Fruit fly (Drosophila melanogaster) whole organism, embryonic: ENCODE data around the gene maca.
A peak's percentile ranks its signal among the peaks of the same experiment; 100 is the strongest.

ENCODE experiments used
- BEAF-32 ChIP-seq: fragments of 200-800 bp; sonication (Bioruptor generic); optimal IDR thresholded peaks from 3 replicates; lab custom pipeline; 2017; ENCODE audit warnings: missing biosample characterization, missing genetic modification characterization, mild to moderate bottlenecking, moderate library complexity, missing genetic modification reagents
- BtbVII ChIP-seq: fragments of 200-800 bp; sonication (Bioruptor generic); optimal IDR thresholded peaks from 3 replicates; lab custom pipeline; 2017; ENCODE audit warnings: missing biosample characterization, mild to moderate bottlenecking, missing genetic modification characterization
- CG11723 ChIP-seq: fragments of 200-800 bp; sonication (Bioruptor generic); optimal IDR thresholded peaks from 2 replicates; lab custom pipeline; 2017; ENCODE audit warnings: missing biosample characterization, mild to moderate bottlenecking, missing genetic modification characterization
- CG12104 ChIP-seq: fragments of 200-800 bp; sonication (Bioruptor generic); optimal IDR thresholded peaks from 3 replicates; lab custom pipeline; 2016; ENCODE audit warnings: missing biosample characterization, missing genetic modification characterization
- CG1233 ChIP-seq: fragments of 200-800 bp; sonication (Bioruptor generic); optimal IDR thresholded peaks from 4 replicates; lab custom pipeline; 2018; ENCODE audit warnings: missing biosample characterization, mild to moderate bottlenecking, missing genetic modification characterization
- CG12744 ChIP-seq: fragments of 200-800 bp; sonication (Bioruptor generic); optimal IDR thresholded peaks from 2 replicates; lab custom pipeline; 2016; ENCODE audit warnings: missing biosample characterization, missing genetic modification characterization
- CG13123 ChIP-seq: fragments of 200-800 bp; sonication (Bioruptor generic); optimal IDR thresholded peaks from 2 replicates; lab custom pipeline; 2016; ENCODE audit warnings: missing biosample characterization, missing genetic modification characterization
- CG14014 ChIP-seq: fragments of 200-800 bp; sonication (Bioruptor generic); IDR thresholded peaks from 2 replicates; pipeline ENCODE4 v1.3.6; 2022; ENCODE audit warnings: missing biosample characterization, missing genetic modification characterization
- CG14441 ChIP-seq: fragments of 200-800 bp; sonication (Bioruptor generic); IDR thresholded peaks from 2 replicates; pipeline ENCODE4 v1.3.6; 2022; ENCODE audit warnings: missing biosample characterization, missing genetic modification characterization
- CG15601 ChIP-seq: fragments of 200-800 bp; sonication (Bioruptor generic); optimal IDR thresholded peaks from 3 replicates; lab custom pipeline; 2019; ENCODE audit warnings: missing biosample characterization, mild to moderate bottlenecking, missing genetic modification characterization, moderate library complexity
- CG16779 ChIP-seq: fragments of 200-800 bp; sonication (Bioruptor generic); IDR thresholded peaks from 2 replicates; pipeline ENCODE4 v1.3.6; 2022; ENCODE audit warnings: missing biosample characterization, missing genetic modification characterization
- CG18262 ChIP-seq: fragments of 200-800 bp; optimal IDR thresholded peaks from 3 replicates; lab custom pipeline; 2019; ENCODE audit warnings: missing biosample characterization, mild to moderate bottlenecking, missing genetic modification characterization, moderate library complexity
- CG2120 ChIP-seq: fragments of 200-800 bp; sonication (Bioruptor generic); optimal IDR thresholded peaks from 3 replicates; lab custom pipeline; 2016; ENCODE audit warnings: missing biosample characterization, missing genetic modification characterization
- CG2202 ChIP-seq: fragments of 200-800 bp; sonication (Bioruptor generic); optimal IDR thresholded peaks from 2 replicates; lab custom pipeline; 2018; ENCODE audit warnings: missing biosample characterization, mild to moderate bottlenecking, missing genetic modification characterization
- CG2712 ChIP-seq: fragments of 200-800 bp; optimal IDR thresholded peaks from 3 replicates; lab custom pipeline; 2019; ENCODE audit warnings: missing biosample characterization, mild to moderate bottlenecking, missing genetic modification characterization, moderate library complexity
- CG32532 ChIP-seq: fragments of 200-800 bp; sonication (Bioruptor generic); IDR thresholded peaks from 2 replicates; pipeline ENCODE4 v1.3.6; 2022; ENCODE audit warnings: missing biosample characterization, missing genetic modification characterization
- CG32767 ChIP-seq: fragments of 200-800 bp; sonication (Bioruptor generic); IDR thresholded peaks from 2 replicates; pipeline ENCODE4 v1.3.6; 2022; ENCODE audit warnings: missing biosample characterization, missing genetic modification characterization
- CG3281 ChIP-seq: fragments of 200-800 bp; sonication (Bioruptor generic); optimal IDR thresholded peaks from 3 replicates; lab custom pipeline; 2017; ENCODE audit warnings: missing biosample characterization, mild to moderate bottlenecking, missing genetic modification characterization
- CG6272 ChIP-seq: fragments of 200-800 bp; sonication (Bioruptor generic); IDR thresholded peaks from 2 replicates; pipeline ENCODE4 v1.3.6; 2022; ENCODE audit warnings: missing biosample characterization, missing genetic modification characterization
- CG8359 ChIP-seq: fragments of 200-800 bp; sonication (Bioruptor generic); optimal IDR thresholded peaks from 2 replicates; lab custom pipeline; 2017; ENCODE audit warnings: missing biosample characterization, mild to moderate bottlenecking, missing genetic modification characterization, borderline replicate concordance
- Ets65A ChIP-seq: fragments of 200-800 bp; sonication (Bioruptor generic); peaks from one replicate; lab custom pipeline; 2016; ENCODE audit warnings: missing biosample characterization, missing genetic modification characterization
- H15 ChIP-seq: fragments of 200-800 bp; sonication (Bioruptor generic); IDR thresholded peaks from 3 replicates; pipeline ENCODE4 v1.3.6; 2022; ENCODE audit warnings: missing biosample characterization, missing genetic modification characterization
- HLH3B ChIP-seq: fragments of 200-800 bp; sonication (Bioruptor generic); IDR thresholded peaks from 2 replicates; pipeline ENCODE4 v1.3.6; 2022; ENCODE audit warnings: missing biosample characterization, missing genetic modification characterization
- HLH54F ChIP-seq: fragments of 200-800 bp; sonication (Bioruptor generic); optimal IDR thresholded peaks from 3 replicates; lab custom pipeline; 2016; ENCODE audit warnings: missing biosample characterization, missing genetic modification characterization
- Max ChIP-seq: fragments of 200-800 bp; sonication (Bioruptor generic); optimal IDR thresholded peaks from 2 replicates; lab custom pipeline; 2016; ENCODE audit warnings: missing biosample characterization, mild to moderate bottlenecking, missing genetic modification characterization
- Med ChIP-seq: fragments of 200-800 bp; sonication (Bioruptor generic); peaks from one replicate; lab custom pipeline; 2016; ENCODE audit warnings: missing biosample characterization, missing genetic modification characterization, mild to moderate bottlenecking, inconsistent platforms, moderate library complexity
- Oaz ChIP-seq: fragments of 200-800 bp; sonication (Bioruptor generic); IDR thresholded peaks from 2 replicates; pipeline ENCODE4 v1.3.6; 2022; ENCODE audit warnings: missing biosample characterization, missing genetic modification characterization
- Oli ChIP-seq: fragments of 200-800 bp; sonication (Bioruptor generic); optimal IDR thresholded peaks from 2 replicates; lab custom pipeline; 2018; ENCODE audit warnings: missing biosample characterization, mild to moderate bottlenecking, missing genetic modification characterization, moderate library complexity
- Xbp1 ChIP-seq: fragments of 200-800 bp; sonication (Bioruptor generic); optimal IDR thresholded peaks from 3 replicates; lab custom pipeline; 2016; ENCODE audit warnings: missing biosample characterization, mild to moderate bottlenecking, missing genetic modification characterization
- YL-1 ChIP-seq: fragments of 200-800 bp; sonication (Bioruptor generic); optimal IDR thresholded peaks from 3 replicates; lab custom pipeline; 2017; ENCODE audit warnings: missing biosample characterization, mild to moderate bottlenecking, missing genetic modification characterization
- ase ChIP-seq: fragments of 200-800 bp; sonication (Bioruptor generic); IDR thresholded peaks from 3 replicates; pipeline ENCODE4 v1.3.6; 2022; ENCODE audit warnings: missing biosample characterization, missing genetic modification characterization
- croc ChIP-seq: fragments of 200-800 bp; sonication (Bioruptor generic); conservative IDR thresholded peaks from 3 replicates; pipeline ENCODE4 v1.3.6; 2022; ENCODE audit warnings: missing biosample characterization, missing genetic modification characterization
- dan ChIP-seq: fragments of 200-800 bp; sonication (Bioruptor generic); IDR thresholded peaks from 2 replicates; pipeline ENCODE4 v1.3.6; 2022; ENCODE audit warnings: missing biosample characterization, missing genetic modification characterization
- en ChIP-seq: fragments of 200-800 bp; sonication (Bioruptor generic); optimal IDR thresholded peaks from 2 replicates; lab custom pipeline; 2016; ENCODE audit warnings: missing biosample characterization, missing genetic modification characterization
- kay ChIP-seq: fragments of 200-800 bp; sonication (Bioruptor generic); optimal IDR thresholded peaks from 2 replicates; lab custom pipeline; 2016; ENCODE audit warnings: missing biosample characterization, missing genetic modification characterization
- ken ChIP-seq: fragments of 200-800 bp; sonication (Bioruptor generic); IDR thresholded peaks from 3 replicates; pipeline ENCODE4 v1.3.6; 2022; ENCODE audit warnings: missing biosample characterization, missing genetic modification characterization
- klu ChIP-seq: fragments of 200-800 bp; sonication (Bioruptor generic); IDR thresholded peaks from 2 replicates; pipeline ENCODE4 v1.3.6; 2022; ENCODE audit warnings: missing biosample characterization, missing genetic modification characterization
- lmd ChIP-seq: fragments of 200-800 bp; sonication (Bioruptor generic); IDR thresholded peaks from 2 replicates; pipeline ENCODE4 v1.3.6; 2022; ENCODE audit warnings: missing biosample characterization, missing genetic modification characterization
- maf-S ChIP-seq: fragments of 200-800 bp; sonication (Bioruptor generic); optimal IDR thresholded peaks from 2 replicates; lab custom pipeline; 2016; ENCODE audit warnings: missing biosample characterization, missing genetic modification characterization
- mirr ChIP-seq: fragments of 200-800 bp; sonication (Bioruptor generic); optimal IDR thresholded peaks from 3 replicates; lab custom pipeline; 2018; ENCODE audit warnings: missing biosample characterization, mild to moderate bottlenecking, missing genetic modification characterization
- oc ChIP-seq: fragments of 200-800 bp; sonication (Bioruptor generic); optimal IDR thresholded peaks from 2 replicates; lab custom pipeline; 2018; ENCODE audit warnings: missing biosample characterization, mild to moderate bottlenecking, missing genetic modification characterization, moderate library complexity
- odd ChIP-seq: fragments of 200-800 bp; sonication (Bioruptor generic); optimal IDR thresholded peaks from 2 replicates; lab custom pipeline; 2017; ENCODE audit warnings: missing biosample characterization, mild to moderate bottlenecking, missing genetic modification characterization
- pho ChIP-seq: fragments of 200-800 bp; sonication (Bioruptor generic); optimal IDR thresholded peaks from 2 replicates; lab custom pipeline; 2016; ENCODE audit warnings: missing biosample characterization, missing genetic modification characterization
- psq ChIP-seq: fragments of 200-800 bp; sonication (Bioruptor generic); optimal IDR thresholded peaks from 2 replicates; lab custom pipeline; 2017; ENCODE audit warnings: missing biosample characterization, missing genetic modification characterization
- repo ChIP-seq: fragments of 200-800 bp; sonication (Bioruptor generic); optimal IDR thresholded peaks from 2 replicates; lab custom pipeline; 2016; ENCODE audit warnings: missing biosample characterization, missing genetic modification characterization
- sc ChIP-seq, 3 experiments: fragments of >200 bp in 2 of 3; fragments of 200-800 bp in 1 of 3; sonication (Bioruptor generic) in 1 of 3; optimal IDR thresholded peaks; 2 replicates in 2 of 3; 3 replicates in 1 of 3; lab custom pipeline; 2017; ENCODE audit warnings: mild to moderate bottlenecking in 1 of 3, missing biosample characterization in 1 of 3, missing genetic modification characterization in 1 of 3, missing genetic modification reagents in 1 of 3
- sd ChIP-seq: fragments of 200-800 bp; sonication (Bioruptor generic); optimal IDR thresholded peaks from 3 replicates; lab custom pipeline; 2018; ENCODE audit warnings: missing biosample characterization, mild to moderate bottlenecking, missing genetic modification characterization, moderate library complexity
- sens ChIP-seq: fragments of 200-800 bp; sonication (Bioruptor generic); peaks from one replicate; lab custom pipeline; 2016; ENCODE audit warnings: missing biosample characterization, missing genetic modification characterization
- sima ChIP-seq: fragments of 200-800 bp; sonication (Bioruptor generic); optimal IDR thresholded peaks from 2 replicates; lab custom pipeline; 2016; ENCODE audit warnings: missing biosample characterization, missing genetic modification characterization
- slp2 ChIP-seq: fragments of 200-800 bp; sonication (Bioruptor generic); optimal IDR thresholded peaks from 2 replicates; lab custom pipeline; 2016; ENCODE audit warnings: missing biosample characterization, missing genetic modification characterization
- tll ChIP-seq, 2 experiments: fragments of 200-800 bp in 1 of 2; fragments of >200 bp in 1 of 2; sonication (Bioruptor generic) in 1 of 2; optimal IDR thresholded peaks; 2 replicates each; lab custom pipeline; 2017 to 2019; ENCODE audit warnings: missing biosample characterization in 2 of 2, missing genetic modification characterization in 2 of 2, mild to moderate bottlenecking in 1 of 2, moderate library complexity in 1 of 2
- trem ChIP-seq: fragments of 200-800 bp; optimal IDR thresholded peaks from 3 replicates; lab custom pipeline; 2019; ENCODE audit warnings: missing biosample characterization, mild to moderate bottlenecking, missing genetic modification characterization, moderate library complexity

Gene maca

DNA sequence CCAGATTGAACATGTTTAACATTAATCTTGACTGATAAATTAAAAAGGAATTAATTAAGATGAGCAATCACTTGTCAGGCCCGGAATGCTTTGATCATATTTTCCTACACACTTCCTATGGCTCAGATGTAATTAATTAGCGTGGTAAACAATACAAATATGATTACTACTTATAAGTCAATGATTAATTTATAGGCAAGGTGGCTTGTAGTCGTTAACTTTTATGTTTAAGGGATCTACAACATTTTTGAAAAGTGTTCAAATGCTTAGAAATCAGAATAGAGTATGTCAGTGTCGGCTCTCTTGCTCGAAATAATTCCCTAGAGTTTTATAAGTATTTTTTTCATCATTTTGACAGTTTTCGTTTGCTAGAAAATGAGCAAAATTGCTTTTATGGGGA is 22.7 kb upstream of the maca start (continued):
- TF ChIP-seq CG8359 (no peak), BEAF-32 (no peak), trem (tag; lab: Kevin White, UChicago) (no peak), CG18262 (tag; lab: Kevin White, UChicago) (no peak), Max (no peak), Med (peak; percentile 58), croc (GFP tag; lab: Robert Waterston, UW) (no peak), sima (GFP tag; lab: Kevin White, UChicago) (no peak), klu (no peak), kay (GFP tag; lab: Kevin White, UChicago) (no peak), CG12744 (GFP tag; lab: Kevin White, UChicago) (no peak), tll (GFP tag; optimal IDR thresholded peaks at IDR 0.05; lab: Kevin White, UChicago) (no peak), dan (GFP tag; lab: Robert Waterston, UW) (no peak), Oli (tag; lab: Kevin White, UChicago) (peak; percentile 9), BtbVII (GFP tag; lab: Kevin White, UChicago) (no peak), mirr (GFP tag; lab: Kevin White, UChicago) (no peak), maf-S (GFP tag; lab: Kevin White, UChicago) (no peak), sd (tag; lab: Kevin White, UChicago) (peak; percentile 70), ken (GFP tag; lab: Robert Waterston, UW) (no peak), slp2 (no peak), sc (optimal IDR thresholded peaks at IDR 0.05; lab: Kevin White, UChicago) (no peak), sc (GFP tag; optimal IDR thresholded peaks at IDR 0.05; lab: Kevin White, UChicago) (no peak), psq (GFP tag; lab: Kevin White, UChicago) (no peak), CG12104 (GFP tag; lab: Kevin White, UChicago) (no peak), en (no peak), CG14441 (GFP tag; lab: Robert Waterston, UW) (no peak), Oaz (no peak), CG14014 (GFP tag; lab: Robert Waterston, UW) (0 out of 2 replicates have a peak, but pooled peaks have one; percentile 7), pho (GFP tag; lab: Kevin White, UChicago) (no peak), oc (tag; lab: Kevin White, UChicago) (no peak), CG13123 (GFP tag; lab: Kevin White, UChicago) (no peak), CG1233 (GFP tag; lab: Kevin White, UChicago) (no peak), Xbp1 (GFP tag; lab: Kevin White, UChicago) (no peak), CG2120 (GFP tag; lab: Kevin White, UChicago) (peak; percentile 51), ase (GFP tag; lab: Robert Waterston, UW) (no peak), HLH54F (GFP tag; lab: Kevin White, UChicago) (no peak), CG2712 (peak; percentile 10), CG6272 (GFP tag; lab: Robert Waterston, UW) (no peak), CG15601 (tag; lab: Kevin White, UChicago) (no peak), Ets65A (GFP tag; lab: Kevin White, UChicago) (no peak), lmd (GFP tag; lab: Robert Waterston, UW) (peak; percentile 22; the same call in 1 of the 2 replicates), repo (GFP tag; lab: Kevin White, UChicago) (no peak), CG3281 (GFP tag; lab: Kevin White, UChicago) (no peak), CG16779 (GFP tag; lab: Robert Waterston, UW) (no peak), CG32532 (peak; percentile 40; the same call in 1 of the 2 replicates), YL-1 (GFP tag; lab: Kevin White, UChicago) (no peak), CG11723 (GFP tag; lab: Kevin White, UChicago) (no peak), sens (GFP tag; lab: Kevin White, UChicago) (peak; percentile 16), HLH3B (GFP tag; lab: Robert Waterston, UW) (no peak), H15 (GFP tag; lab: Robert Waterston, UW) (no peak), CG2202 (tag; lab: Kevin White, UChicago) (no peak), odd (GFP tag; lab: Kevin White, UChicago) (no peak), CG32767 (no peak)
